Fruit fly (Drosophila melanogaster) whole organism, embryonic: ENCODE results near the gene CG11596.
A peak's percentile ranks its signal among the peaks of the same experiment; 100 is the strongest.

Experiments
- Blimp-1 ChIP-seq: fragments of 200-800 bp; sonication (Bioruptor generic); optimal IDR thresholded peaks from 3 replicates; lab custom pipeline; 2018; ENCODE audit warnings: missing biosample characterization, missing genetic modification characterization, mild to moderate bottlenecking, moderate library complexity, missing genetic modification reagents
- CG10321 ChIP-seq: fragments of 200-800 bp; sonication (Bioruptor generic); IDR thresholded peaks from 2 replicates; pipeline ENCODE4 v1.3.6; 2022; ENCODE audit warnings: missing biosample characterization, missing genetic modification characterization
- CG15601 ChIP-seq: fragments of 200-800 bp; sonication (Bioruptor generic); optimal IDR thresholded peaks from 3 replicates; lab custom pipeline; 2019; ENCODE audit warnings: missing biosample characterization, mild to moderate bottlenecking, missing genetic modification characterization, moderate library complexity
- CG4820 ChIP-seq: fragments of 200-800 bp; sonication (Bioruptor generic); optimal IDR thresholded peaks from 3 replicates; lab custom pipeline; 2016; ENCODE audit warnings: missing biosample characterization, missing genetic modification characterization
- CG5180 ChIP-seq: fragments of 200-800 bp; sonication (Bioruptor generic); optimal IDR thresholded peaks from 3 replicates; lab custom pipeline; 2017; ENCODE audit warnings: missing biosample characterization, missing genetic modification characterization, mild to moderate bottlenecking, moderate library complexity, missing genetic modification reagents
- CTCF ChIP-seq: fragments of 200-800 bp; sonication (Bioruptor generic); optimal IDR thresholded peaks from 2 replicates; lab custom pipeline; 2017; ENCODE audit warnings: missing biosample characterization, mild to moderate bottlenecking, missing genetic modification characterization, moderate library complexity
- Dref ChIP-seq: fragments of 200-800 bp; sonication (Bioruptor generic); IDR thresholded peaks from 2 replicates; pipeline ENCODE4 v1.3.6; 2022; ENCODE audit warnings: missing biosample characterization, missing genetic modification characterization
- caup ChIP-seq: fragments of 200-800 bp; sonication (Bioruptor generic); optimal IDR thresholded peaks from 3 replicates; lab custom pipeline; 2017; ENCODE audit warnings: missing biosample characterization, mild to moderate bottlenecking, missing genetic modification characterization, moderate library complexity; ENCODE audit not compliant: severe bottlenecking
- dan ChIP-seq: fragments of 200-800 bp; sonication (Bioruptor generic); IDR thresholded peaks from 2 replicates; pipeline ENCODE4 v1.3.6; 2022; ENCODE audit warnings: missing biosample characterization, missing genetic modification characterization
- gcm2 ChIP-seq: fragments of 200-800 bp; sonication (Bioruptor generic); optimal IDR thresholded peaks from 2 replicates; lab custom pipeline; 2016; ENCODE audit warnings: missing biosample characterization, missing genetic modification characterization
- hb ChIP-seq: fragments of 200-800 bp; sonication (Bioruptor generic); IDR thresholded peaks from 3 replicates; pipeline ENCODE4 v1.3.6; 2022; ENCODE audit warnings: missing biosample characterization, missing genetic modification characterization; ENCODE audit not compliant: partially characterized antibody
- pan ChIP-seq, 4 experiments: fragments of >200 bp in 3 of 4; fragments of 200-800 bp in 1 of 4; sonication (Bioruptor generic) in 1 of 4; optimal IDR thresholded peaks in 3 of 4; IDR thresholded peaks in 1 of 4; 2 replicates each; pipeline versions ENCODE4 v1.3.6 to Lab custom; 2017 to 2022; ENCODE audit warnings: missing biosample characterization in 2 of 4, missing genetic modification characterization in 2 of 4, mixed read lengths in 1 of 4
- prd ChIP-seq, 3 experiments: fragments of >200 bp in 2 of 3; fragments of 200-800 bp in 1 of 3; sonication (Bioruptor generic) in 1 of 3; optimal IDR thresholded peaks in 2 of 3; IDR thresholded peaks in 1 of 3; 2 replicates in 2 of 3; 3 replicates in 1 of 3; pipeline versions ENCODE4 v1.3.6 to Lab custom; 2017 to 2022; ENCODE audit warnings: missing biosample characterization in 1 of 3, missing genetic modification characterization in 1 of 3
- pzg ChIP-seq: fragments of 200-800 bp; sonication (Bioruptor generic); optimal IDR thresholded peaks from 3 replicates; lab custom pipeline; 2018; ENCODE audit warnings: missing biosample characterization, mild to moderate bottlenecking, missing genetic modification characterization, moderate library complexity

DNA sequence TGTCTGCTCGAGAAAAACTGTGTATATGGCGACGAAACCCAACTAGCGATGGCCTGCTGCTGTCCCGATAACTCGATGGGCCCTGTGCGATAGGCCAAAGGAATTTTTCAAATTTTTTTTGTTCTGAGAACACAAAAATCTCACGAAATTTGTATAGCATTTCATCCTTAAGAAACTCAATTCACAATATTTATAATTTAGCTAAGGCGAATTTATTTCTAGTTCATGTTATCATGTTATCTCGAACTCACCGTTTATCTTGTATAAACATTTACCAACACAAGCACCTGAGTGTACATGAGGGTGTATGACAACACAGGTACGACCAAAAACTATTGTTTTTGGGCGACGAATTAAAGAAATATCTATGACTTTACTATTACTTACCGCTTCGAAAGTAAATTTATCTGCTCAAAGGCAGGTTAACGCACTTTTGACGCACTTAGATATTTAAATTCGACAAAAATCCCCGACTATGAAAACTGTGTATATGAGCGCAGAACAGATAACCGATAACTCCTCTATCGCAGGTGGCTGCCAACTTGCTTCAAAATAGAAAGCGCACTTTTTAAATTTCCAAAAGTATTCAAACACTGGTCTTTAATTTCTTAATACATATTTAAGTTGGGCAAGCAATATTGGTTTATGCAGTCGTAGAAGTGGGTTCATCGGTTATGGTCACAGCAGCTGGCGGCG is 27.2 kb upstream of the CG11596 start, which contains the start of gene arm:
- TF ChIP-seq pzg (GFP tag; lab: Kevin White, UChicago) (peak; percentile 29), Dref (GFP tag; lab: Robert Waterston, UW) (peak; percentile 65), prd (optimal IDR thresholded peaks at IDR 0.05; lab: Kevin White, UChicago) (no peak), prd (GFP tag; IDR thresholded peaks at IDR 0.05; lab: Robert Waterston, UW) (no peak), hb (GFP tag; lab: Robert Waterston, UW) (no peak), dan (GFP tag; lab: Robert Waterston, UW) (no peak), caup (GFP tag; lab: Kevin White, UChicago) (no peak), CTCF (GFP tag; lab: Kevin White, UChicago) (no peak), CG4820 (peak; percentile 26), CG5180 (GFP tag; lab: Kevin White, UChicago) (no peak), gcm2 (GFP tag; lab: Kevin White, UChicago) (no peak), pan (optimal IDR thresholded peaks at IDR 0.05; lab: Kevin White, UChicago) (no peak), pan (GFP tag; optimal IDR thresholded peaks at IDR 0.05 in 1 of 2, IDR thresholded peaks at IDR 0.05 in 1 of 2) (no peak), Blimp-1 (GFP tag; lab: Kevin White, UChicago) (no peak), CG10321 (no peak), CG15601 (no peak)
